Worm (Caenorhabditis elegans) whole organism, L1 larva: ENCODE measurements around the gene nhr-262.
"Not testable (repeated sequence)": the region's sequence is repeated elsewhere in the genome, so short reads cannot be mapped to it uniquely, and the experiment has no call there.

Experiments
- F16B12.6 ChIP-seq: fragments of 150-350 bp; optimal IDR thresholded peaks from 2 replicates; lab custom pipeline; 2014; ENCODE audit warnings: missing biosample characterization, missing genetic modification characterization
- aha-1 ChIP-seq: fragments of 150-350 bp; optimal IDR thresholded peaks from 2 replicates; lab custom pipeline; 2014; ENCODE audit warnings: missing biosample characterization, missing genetic modification characterization
- aly-2 ChIP-seq: fragments of 150-350 bp; optimal IDR thresholded peaks from 2 replicates; lab custom pipeline; 2014; ENCODE audit warnings: missing biosample characterization, missing genetic modification characterization
- ceh-82 ChIP-seq, 3 experiments: fragments of 150-350 bp in 1 of 3; sonication (generic microtip) in 2 of 3; optimal IDR thresholded peaks; 2 replicates each; lab custom pipeline; 2014 to 2017; ENCODE audit warnings: missing biosample characterization in 3 of 3, missing genetic modification characterization in 3 of 3
- ces-1 ChIP-seq: fragments of 150-350 bp; optimal IDR thresholded peaks from 2 replicates; lab custom pipeline; 2014; ENCODE audit warnings: missing biosample characterization, missing genetic modification reagents, missing genetic modification characterization
- dsc-1 ChIP-seq: sonication (generic microtip); optimal IDR thresholded peaks from 2 replicates; lab custom pipeline; 2016; ENCODE audit warnings: mild to moderate bottlenecking, missing genetic modification characterization, missing compliant biosample characterization
- efl-1 ChIP-seq, 4 experiments: fragments of 150-350 bp; optimal IDR thresholded peaks in 3 of 4; peaks in 1 of 4; 1 replicate in 1 of 4; 2 replicates in 3 of 4; lab custom pipeline; 2014; ENCODE audit warnings: missing biosample characterization in 2 of 4, missing genetic modification characterization in 2 of 4, missing genetic modification reagents in 2 of 4
- egl-27 ChIP-seq, 2 experiments: fragments of 150-350 bp in 1 of 2; sonication (generic microtip); optimal IDR thresholded peaks; 3 replicates each; lab custom pipeline; 2017 to 2018; ENCODE audit warnings: missing biosample characterization in 2 of 2, missing genetic modification characterization in 2 of 2, missing genetic modification reagents in 2 of 2
- elt-2 ChIP-seq: sonication (generic microtip); optimal IDR thresholded peaks from 2 replicates; lab custom pipeline; 2016; ENCODE audit warnings: missing genetic modification characterization, mild to moderate bottlenecking, inconsistent platforms, missing compliant biosample characterization, missing genetic modification reagents
- fkh-10 ChIP-seq: sonication (generic microtip); optimal IDR thresholded peaks from 2 replicates; lab custom pipeline; 2017; ENCODE audit warnings: missing biosample characterization, missing genetic modification reagents, missing genetic modification characterization
- fkh-8 ChIP-seq: sonication (generic microtip); optimal IDR thresholded peaks from 2 replicates; lab custom pipeline; 2016; ENCODE audit warnings: mild to moderate bottlenecking, missing genetic modification characterization, missing compliant biosample characterization
- grh-1 ChIP-seq: fragments of 200-800 bp; sonication (Bioruptor generic); IDR thresholded peaks from 2 replicates; pipeline ENCODE4 v1.3.6; 2022; ENCODE audit warnings: missing genetic modification reagents, missing genetic modification characterization, missing compliant biosample characterization
- irx-1 ChIP-seq: sonication (generic microtip); optimal IDR thresholded peaks from 2 replicates; lab custom pipeline; 2016; ENCODE audit warnings: missing genetic modification characterization, missing compliant biosample characterization
- isw-1 ChIP-seq: fragments of 200-800 bp; sonication (Bioruptor generic); IDR thresholded peaks from 2 replicates; pipeline ENCODE4 v1.3.6; 2022; ENCODE audit warnings: missing genetic modification characterization, missing compliant biosample characterization
- lin-13 ChIP-seq: fragments of 150-350 bp; optimal IDR thresholded peaks from 2 replicates; lab custom pipeline; 2014; ENCODE audit warnings: missing biosample characterization, missing genetic modification reagents, missing genetic modification characterization
- lir-3 ChIP-seq: sonication (generic microtip); optimal IDR thresholded peaks from 2 replicates; lab custom pipeline; 2016; ENCODE audit warnings: mild to moderate bottlenecking, missing genetic modification characterization, moderate library complexity, missing compliant biosample characterization; ENCODE audit not compliant: poor library complexity
- mdl-1 ChIP-seq, 2 experiments: fragments of 150-350 bp; optimal IDR thresholded peaks; 2 replicates each; lab custom pipeline; 2014 to 2017; ENCODE audit warnings: missing biosample characterization in 2 of 2, missing genetic modification characterization in 2 of 2, inconsistent platforms in 1 of 2
- mef-2 ChIP-seq: fragments of 150-350 bp; optimal IDR thresholded peaks from 2 replicates; lab custom pipeline; 2014; ENCODE audit warnings: missing biosample characterization, missing genetic modification characterization
- nhr-19 ChIP-seq: fragments of 200-800 bp; sonication (Bioruptor generic); conservative IDR thresholded peaks from 2 replicates; pipeline ENCODE4 v1.3.6; 2022; ENCODE audit warnings: missing genetic modification characterization, missing compliant biosample characterization
- nhr-47 ChIP-seq: sonication (generic microtip); optimal IDR thresholded peaks from 2 replicates; lab custom pipeline; 2016; ENCODE audit warnings: mild to moderate bottlenecking, missing genetic modification characterization, moderate library complexity, missing compliant biosample characterization
- nhr-71 ChIP-seq: sonication (generic microtip); optimal IDR thresholded peaks from 2 replicates; lab custom pipeline; 2016; ENCODE audit warnings: mild to moderate bottlenecking, missing genetic modification characterization, moderate library complexity, missing compliant biosample characterization
- nhr-76 ChIP-seq: sonication (generic microtip); optimal IDR thresholded peaks from 2 replicates; lab custom pipeline; 2017; ENCODE audit warnings: missing biosample characterization, missing genetic modification characterization
- nhr-84 ChIP-seq: sonication (generic microtip); optimal IDR thresholded peaks from 2 replicates; lab custom pipeline; 2017; ENCODE audit warnings: missing biosample characterization, missing genetic modification characterization
- snu-23 ChIP-seq: sonication (generic microtip); optimal IDR thresholded peaks from 2 replicates; lab custom pipeline; 2016; ENCODE audit warnings: missing genetic modification characterization, missing compliant biosample characterization
- sup-37 ChIP-seq: fragments of 200-800 bp; sonication (Bioruptor generic); optimal IDR thresholded peaks from 2 replicates; lab custom pipeline; 2018; ENCODE audit warnings: mild to moderate bottlenecking, missing genetic modification characterization, missing compliant biosample characterization
- tlp-1 ChIP-seq: fragments of 150-350 bp; optimal IDR thresholded peaks from 2 replicates; lab custom pipeline; 2014; ENCODE audit warnings: missing biosample characterization, missing genetic modification characterization
- unc-86 ChIP-seq: sonication (generic microtip); optimal IDR thresholded peaks from 2 replicates; lab custom pipeline; 2016; ENCODE audit warnings: missing genetic modification characterization, missing compliant biosample characterization
- unc-98 ChIP-seq: fragments of 200-800 bp; sonication (Bioruptor generic); IDR thresholded peaks from 2 replicates; pipeline ENCODE4 v1.3.6; 2022; ENCODE audit warnings: missing genetic modification characterization, missing compliant biosample characterization
- vab-15 ChIP-seq: sonication (generic microtip); optimal IDR thresholded peaks from 2 replicates; lab custom pipeline; 2017; ENCODE audit warnings: missing genotype, mild to moderate bottlenecking, missing genetic modification characterization, missing compliant biosample characterization
- zag-1 ChIP-seq: fragments of 150-350 bp; optimal IDR thresholded peaks from 2 replicates; lab custom pipeline; 2014; ENCODE audit warnings: missing biosample characterization, missing genetic modification characterization
- zip-4 ChIP-seq: fragments of 200-800 bp; sonication (Bioruptor generic); optimal IDR thresholded peaks from 2 replicates; lab custom pipeline; 2018; ENCODE audit warnings: mild to moderate bottlenecking, missing genetic modification characterization, moderate library complexity, missing compliant biosample characterization
- ztf-11 ChIP-seq, 2 experiments: sonication (generic microtip); optimal IDR thresholded peaks; 2 replicates each; lab custom pipeline; 2016 to 2017; ENCODE audit warnings: missing genetic modification characterization in 2 of 2, missing biosample characterization in 1 of 2, missing compliant biosample characterization in 1 of 2
- ztf-4 ChIP-seq: fragments of 150-350 bp; optimal IDR thresholded peaks from 2 replicates; lab custom pipeline; 2014; ENCODE audit warnings: missing biosample characterization, missing genetic modification characterization

nhr-262 gene

ce11 chrV:16919675-16920074 lies 15.0 kb downstream of the nhr-262 start:
- TF ChIP-seq efl-1 (optimal IDR thresholded peaks at IDR 0.05; lab: Kevin White, UChicago) = no peak
- TF ChIP-seq efl-1 (GFP tag; optimal IDR thresholded peaks at IDR 0.05 in 1 of 2; lab: Kevin White, UChicago) = peak in 1 of 2 experiments; percentile 44
- no peak for TF ChIP-seq nhr-19 (GFP tag; lab: Robert Waterston, UW)

DNA sequence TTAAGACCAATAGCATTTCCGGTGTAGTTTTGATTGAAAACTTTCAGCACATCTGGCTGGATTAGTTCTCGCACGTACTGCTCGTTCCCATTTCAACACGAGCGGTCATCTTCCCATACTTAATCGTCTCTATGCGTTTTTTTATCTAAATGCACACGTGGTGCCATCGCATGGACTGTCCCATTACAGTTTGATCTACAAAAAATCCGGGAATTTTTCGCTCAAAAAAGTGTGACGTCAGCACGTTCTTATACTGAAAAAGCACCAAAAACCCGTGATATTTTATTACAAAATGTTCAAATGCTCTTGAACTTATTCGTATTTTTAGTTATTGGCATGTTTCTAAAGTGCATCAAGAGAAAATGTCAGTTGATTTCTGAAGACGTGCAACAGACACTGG lies 17.2 kb downstream of the nhr-262 start, which contains the start of gene Y102A5C.4:
Gene Y102A5C.4, plus strand, starts transcription at position 301 of the 400 bp plus-strand sequence.
- TF ChIP-seq isw-1 = no peak

ce11 chrV:16927345-16927744 lies 22.6 kb downstream of the nhr-262 start, which contains the start of gene Y102A5C.36:
Gene Y102A5C.36, minus strand, starts transcription at chrV:16927445.
- TF ChIP-seq irx-1 (tag; lab: Kevin White, UChicago) (no peak), lin-13 (GFP tag; lab: Kevin White, UChicago) (no peak), sup-37 (GFP tag; lab: Kevin White, UChicago) (no peak), nhr-84 (no peak), egl-27 (tag; optimal IDR thresholded peaks at IDR 0.05; lab: Kevin White, UChicago) (no peak), nhr-19 (GFP tag; lab: Robert Waterston, UW) (no peak), lir-3 (tag; lab: Kevin White, UChicago) (no peak), fkh-8 (tag; lab: Kevin White, UChicago) (no peak), zag-1 (no peak), dsc-1 (tag; lab: Kevin White, UChicago) (no peak), vab-15 (tag; lab: Kevin White, UChicago) (no peak), isw-1 (no peak), F16B12.6 (tag; lab: Kevin White, UChicago) (no peak)

DNA sequence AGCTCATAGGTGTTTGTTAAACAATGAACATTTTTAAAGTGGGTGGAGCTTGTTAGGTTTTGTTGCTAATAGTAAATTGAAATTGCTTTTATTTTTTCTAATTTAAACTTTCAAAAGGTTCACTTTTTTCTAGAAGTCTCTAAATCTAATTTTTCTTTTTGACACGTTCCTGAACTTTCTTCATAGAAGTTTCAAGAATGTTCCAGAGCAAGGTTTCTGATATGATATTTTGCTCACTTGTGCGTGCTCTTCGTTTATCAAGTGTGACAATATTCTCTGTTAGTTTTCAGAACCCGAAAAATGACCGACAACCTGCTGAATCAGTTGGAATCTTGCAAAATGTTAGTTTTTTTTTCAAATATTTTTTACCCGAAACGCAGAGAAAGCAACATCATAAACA lies 34.0 kb downstream of the nhr-262 start, which contains the start of gene fbxa-148:
Gene fbxa-148, plus strand, starts transcription at position 301 of the 400 bp plus-strand sequence.
- TF ChIP-seq sup-37 (GFP tag; lab: Kevin White, UChicago); fkh-8 (tag; lab: Kevin White, UChicago); elt-2 (tag; lab: Kevin White, UChicago): not testable (repeated sequence)

DNA sequence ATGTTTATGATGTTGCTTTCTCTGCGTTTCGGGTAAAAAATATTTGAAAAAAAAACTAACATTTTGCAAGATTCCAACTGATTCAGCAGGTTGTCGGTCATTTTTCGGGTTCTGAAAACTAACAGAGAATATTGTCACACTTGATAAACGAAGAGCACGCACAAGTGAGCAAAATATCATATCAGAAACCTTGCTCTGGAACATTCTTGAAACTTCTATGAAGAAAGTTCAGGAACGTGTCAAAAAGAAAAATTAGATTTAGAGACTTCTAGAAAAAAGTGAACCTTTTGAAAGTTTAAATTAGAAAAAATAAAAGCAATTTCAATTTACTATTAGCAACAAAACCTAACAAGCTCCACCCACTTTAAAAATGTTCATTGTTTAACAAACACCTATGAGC lies 43.3 kb downstream of the nhr-262 start, which contains the start of gene fbxa-112:
Gene fbxa-112, minus strand, starts transcription at position 101 of the 400 bp plus-strand sequence.
- not testable (repeated sequence) for TF ChIP-seq tlp-1 (tag; lab: Kevin White, UChicago); grh-1 (GFP tag; lab: Robert Waterston, UW); aly-2 (tag; lab: Kevin White, UChicago)

ce11 chrV:16949609-16950008 lies 44.9 kb downstream of the nhr-262 start, which contains the start of gene fbxa-111:
Gene fbxa-111, minus strand, starts transcription at chrV:16949709.
- not testable (repeated sequence) for TF ChIP-seq ztf-4 (tag; lab: Kevin White, UChicago); fkh-10 (GFP tag; lab: Kevin White, UChicago); ceh-82 (tag; optimal IDR thresholded peaks at IDR 0.05; lab: Kevin White, UChicago)

DNA sequence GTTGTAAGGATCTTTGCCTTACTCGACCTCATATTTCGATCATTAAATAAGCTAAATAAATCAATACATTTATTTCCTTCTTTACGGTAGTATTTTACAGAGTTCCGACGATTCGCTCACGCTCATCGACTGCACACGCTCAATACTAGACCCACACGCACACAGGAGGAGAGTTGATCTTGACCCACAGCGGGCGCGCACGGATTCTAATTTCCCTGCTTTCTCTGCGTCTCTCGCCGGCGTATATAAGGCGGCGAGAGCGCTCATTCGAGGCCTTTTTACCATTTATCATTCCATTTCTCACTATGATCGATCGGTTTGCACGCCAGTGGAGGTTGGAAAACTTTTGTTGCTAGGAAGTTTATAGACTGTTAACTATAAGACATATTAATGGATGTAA lies 45.3 kb downstream of the nhr-262 start:
- TF ChIP-seq zip-4 = no peak
- TF ChIP-seq lir-3 (tag; lab: Kevin White, UChicago) = no peak
- TF ChIP-seq zag-1 = no peak
- no peak for TF ChIP-seq irx-1 (tag; lab: Kevin White, UChicago)
- TF ChIP-seq unc-98 (GFP tag; lab: Robert Waterston, UW) = no peak
- no peak for TF ChIP-seq mdl-1 (tag; optimal IDR thresholded peaks at IDR 0.05; lab: Kevin White, UChicago)

DNA sequence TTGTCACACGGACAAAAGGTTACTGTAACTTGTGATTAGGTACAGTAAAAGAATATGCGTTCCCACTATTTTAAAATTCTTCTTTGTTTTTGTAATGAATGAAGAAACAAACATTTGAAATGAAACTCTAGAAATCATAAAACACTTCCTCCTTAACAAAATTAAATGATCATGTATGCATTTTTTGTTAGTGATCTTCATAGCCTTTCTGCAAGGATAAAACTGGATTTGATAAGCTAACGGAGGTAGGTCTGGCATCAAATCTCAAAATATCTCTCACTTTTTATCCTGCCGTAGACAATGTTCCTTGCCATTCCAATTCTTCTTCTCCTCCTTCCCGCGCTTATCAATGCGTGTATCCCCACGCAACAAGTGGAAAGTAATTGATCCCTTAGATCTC lies 46.8 kb downstream of the nhr-262 start, which contains the start of gene clec-238:
Gene clec-238, plus strand, starts transcription at position 301 of the 400 bp plus-strand sequence.
- TF ChIP-seq aha-1 (no peak), aly-2 (tag; lab: Kevin White, UChicago) (no peak), unc-86 (no peak), vab-15 (tag; lab: Kevin White, UChicago) (no peak), irx-1 (tag; lab: Kevin White, UChicago) (no peak), nhr-71 (tag; lab: Kevin White, UChicago) (no peak), snu-23 (GFP tag; lab: Kevin White, UChicago) (no peak), ces-1 (GFP tag; lab: Kevin White, UChicago) (no peak), ztf-11 (tag; optimal IDR thresholded peaks at IDR 0.05; lab: Kevin White, UChicago) (no peak), nhr-47 (no peak), mef-2 (tag; lab: Kevin White, UChicago) (no peak), nhr-84 (no peak), nhr-76 (tag; lab: Kevin White, UChicago) (no peak)
